Worm (Caenorhabditis elegans): ENCODE measurements around the gene taf-9.

taf-9 gene

DNA sequence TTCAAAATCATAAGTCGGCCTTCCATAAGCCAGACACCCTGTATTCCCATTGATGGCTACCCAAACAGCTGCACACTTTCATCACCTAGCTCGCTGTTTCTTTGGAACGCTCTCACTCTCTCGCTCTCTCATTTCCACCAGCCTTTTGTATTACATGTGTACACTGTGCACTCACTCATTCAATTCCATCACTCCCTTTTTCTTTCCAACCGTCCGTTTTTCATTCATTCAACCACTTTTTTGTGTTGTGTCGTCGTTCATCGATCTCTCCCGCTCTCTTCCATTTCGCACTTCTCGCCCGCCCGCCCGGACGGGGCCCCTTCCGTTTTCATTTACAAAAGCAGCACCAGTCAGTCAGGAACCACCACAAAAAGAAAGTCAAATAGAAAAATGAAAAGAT, 33.9 kb downstream of the taf-9 start (continued):
- TF ChIP-seq egl-43 (GFP tag; IDR thresholded peaks at IDR 0.05) (no peak), ztf-7 (tag; optimal IDR thresholded peaks at IDR 0.05) (no peak), daf-19 (GFP tag; conservative IDR thresholded peaks at IDR 0.05) (no peak), unc-39 (tag; optimal IDR thresholded peaks at IDR 0.05) (no peak), spr-3 (GFP tag; optimal IDR thresholded peaks at IDR 0.05) (no peak), pha-4 (GFP tag; IDR thresholded peaks at IDR 0.05) (no peak), pha-4 (tag; optimal IDR thresholded peaks at IDR 0.05) (peak; percentile 19), lin-1 (GFP tag; IDR thresholded peaks at IDR 0.05) (no peak), dpl-1 (GFP tag; optimal IDR thresholded peaks at IDR 0.05) (no peak), ceh-20 (GFP tag; IDR thresholded peaks at IDR 0.05) (no peak), daf-8 (GFP tag; IDR thresholded peaks at IDR 0.05) (no peak)

DNA sequence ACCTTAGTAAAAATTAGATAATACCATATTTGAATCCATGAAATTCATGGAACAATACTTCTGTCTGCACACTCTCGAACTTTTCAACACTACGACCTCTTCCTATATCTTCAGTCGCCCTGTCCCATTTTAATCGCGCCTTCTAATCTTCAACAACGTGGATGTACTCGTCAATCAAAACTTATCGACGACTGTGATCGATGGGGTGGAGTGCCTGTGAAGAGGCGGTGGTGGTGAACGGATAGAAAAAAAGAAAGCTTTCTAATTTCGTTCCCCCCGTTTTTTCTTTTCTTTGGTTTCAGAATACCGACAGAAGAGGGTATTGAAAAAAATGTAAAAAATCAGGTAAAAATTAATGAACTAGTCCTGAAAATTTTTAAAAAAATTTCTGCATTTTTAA, 35.0 kb downstream of the taf-9 start:
- TF ChIP-seq Y75B8A.6 (GFP tag; IDR thresholded peaks at IDR 0.05) (no peak), daf-19 (GFP tag; conservative IDR thresholded peaks at IDR 0.05) (no peak), ceh-32 (tag; optimal IDR thresholded peaks at IDR 0.05; ENCODE audit: poor library complexity) (no peak), hlh-30 (tag; optimal IDR thresholded peaks at IDR 0.05; ENCODE audit: insufficient read depth) (no peak), nhr-111 (GFP tag; optimal IDR thresholded peaks at IDR 0.05) (no peak)

DNA sequence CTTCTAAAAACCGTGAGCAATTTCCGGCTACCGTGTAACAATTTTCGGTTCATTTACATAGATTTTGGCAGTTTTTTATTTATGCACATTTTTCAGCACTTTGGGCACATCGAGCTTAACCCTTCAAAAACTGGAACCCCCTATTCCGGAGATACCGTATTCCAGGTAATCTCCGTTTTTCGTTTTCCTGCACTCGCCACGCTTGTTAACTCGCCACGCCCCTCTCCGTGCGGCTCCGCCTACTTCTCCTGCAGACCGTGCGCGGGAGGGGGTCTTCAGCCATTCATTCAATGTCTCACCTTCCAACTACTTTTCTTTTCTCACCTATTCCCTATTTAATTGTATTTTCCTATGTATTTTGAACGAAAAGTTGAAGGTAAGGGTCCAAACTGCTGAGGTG, 36.0 kb downstream of the taf-9 start:
- 0 out of 2 replicates have a peak, but pooled peaks have one; percentile 45 for TF ChIP-seq egl-43 (GFP tag; IDR thresholded peaks at IDR 0.05)
- peak; percentile 32; the same call in 1 of the 2 replicates for TF ChIP-seq set-16 (GFP tag; IDR thresholded peaks at IDR 0.05)
- TF ChIP-seq skn-1 (tag; optimal IDR thresholded peaks at IDR 0.05) = no peak

DNA sequence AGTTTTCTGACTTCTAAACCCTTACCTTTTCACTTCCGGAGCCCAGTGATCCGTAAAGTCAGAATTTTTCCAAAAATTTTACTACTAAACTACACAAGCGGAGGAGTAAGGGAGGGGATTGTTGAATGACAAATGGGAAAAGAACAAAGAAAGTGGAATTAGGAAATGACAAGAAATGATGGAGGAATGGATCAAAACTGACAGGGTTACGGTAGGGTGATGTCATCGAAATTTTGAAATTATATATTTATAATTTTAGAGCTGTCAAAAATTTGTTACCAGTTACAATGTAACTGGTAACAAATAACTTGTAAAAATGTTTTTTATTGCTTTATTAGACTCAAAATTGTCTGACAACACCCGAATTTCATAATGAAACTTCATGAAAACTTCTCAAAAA, 42.3 kb downstream of the taf-9 start:
- TF ChIP-seq lsy-2 (tag; optimal IDR thresholded peaks at IDR 0.05) = peak in 1 of 2 experiments; percentile 42
- TF ChIP-seq mes-2 (tag; optimal IDR thresholded peaks at IDR 0.05; ENCODE audit: poor library complexity, severe bottlenecking) = no peak
- TF ChIP-seq unc-62 (GFP tag; optimal IDR thresholded peaks at IDR 0.05 in 1 of 2) = peak in 1 of 2 experiments; percentile 64
- no peak for TF ChIP-seq unc-62 (tag; optimal IDR thresholded peaks at IDR 0.05)
- no peak for TF ChIP-seq unc-39 (tag; optimal IDR thresholded peaks at IDR 0.05)
- no peak for TF ChIP-seq tag-97 (GFP tag; IDR thresholded peaks at IDR 0.05)
- TF ChIP-seq zfp-2 (tag; optimal IDR thresholded peaks at IDR 0.05) = no peak
- no peak for TF ChIP-seq hif-1 (tag; optimal IDR thresholded peaks at IDR 0.05)
- TF ChIP-seq ceh-28 (tag; optimal IDR thresholded peaks at IDR 0.05) = no peak
- no peak for TF ChIP-seq vab-7 (GFP tag; IDR thresholded peaks at IDR 0.05)

DNA sequence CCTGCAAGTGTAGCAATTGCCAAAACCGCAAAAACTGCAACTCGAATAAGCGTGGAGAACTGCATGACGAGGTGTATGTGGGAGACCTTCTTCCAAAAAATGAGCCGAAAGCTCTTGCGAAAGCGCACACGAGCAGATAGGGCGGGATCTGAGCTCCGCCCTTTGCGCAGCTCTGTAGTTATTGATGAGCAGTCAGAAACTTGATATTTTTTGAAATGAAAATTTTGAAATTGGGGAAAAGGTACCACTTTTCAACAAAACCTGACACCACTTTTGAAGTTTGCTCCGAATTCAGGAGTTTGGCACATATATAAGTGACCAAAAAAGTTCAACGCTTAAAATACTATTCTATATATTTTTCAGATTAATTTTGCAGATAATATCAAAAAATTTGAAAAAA, 43.7 kb downstream of the taf-9 start, which contains the start of gene flp-15:
flp-15 (minus strand) TSS at position 101 of the 400 bp plus-strand sequence.
- no peak for TF ChIP-seq egl-27 (tag; optimal IDR thresholded peaks at IDR 0.05)
- peak in 1 of 2 experiments; percentile 47 for TF ChIP-seq unc-62 (GFP tag; optimal IDR thresholded peaks at IDR 0.05 in 1 of 2)
- no peak for TF ChIP-seq unc-62 (tag; optimal IDR thresholded peaks at IDR 0.05)
- TF ChIP-seq pha-4 (GFP tag; IDR thresholded peaks at IDR 0.05) = no peak
- TF ChIP-seq pha-4 (tag; optimal IDR thresholded peaks at IDR 0.05) = no peak
- no peak for TF ChIP-seq Y105C5A.15 (GFP tag; IDR thresholded peaks at IDR 0.05)
- TF ChIP-seq nhr-42 (GFP tag; IDR thresholded peaks at IDR 0.05) = no peak

DNA sequence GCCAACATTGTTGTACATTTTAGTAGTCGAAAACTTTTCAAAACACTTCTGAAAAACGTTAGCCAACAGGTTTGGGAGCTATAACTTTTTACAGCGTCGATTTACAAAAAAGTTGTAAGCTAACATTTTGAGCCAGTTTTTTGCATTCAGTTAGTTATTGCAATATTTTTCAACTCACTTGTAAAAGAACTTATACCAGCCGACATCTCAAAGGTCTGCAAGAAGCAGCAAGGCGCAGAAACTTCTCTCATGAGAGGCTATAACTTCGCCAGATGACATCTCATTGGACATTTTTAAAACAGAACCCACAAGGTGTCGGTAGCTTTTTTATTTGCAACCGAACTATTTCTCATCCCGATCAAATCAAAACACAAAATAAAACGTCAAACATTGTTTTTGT, 45.4 kb downstream of the taf-9 start:
- TF ChIP-seq unc-62 (GFP tag; optimal IDR thresholded peaks at IDR 0.05 in 1 of 2) = peak in 1 of 2 experiments; percentile 92
- TF ChIP-seq unc-62 (tag; optimal IDR thresholded peaks at IDR 0.05) = no peak
- TF ChIP-seq daf-8 (GFP tag; IDR thresholded peaks at IDR 0.05) = no peak
- TF ChIP-seq zfp-2 (tag; optimal IDR thresholded peaks at IDR 0.05) = no peak
- TF ChIP-seq nhr-10 (tag; optimal IDR thresholded peaks at IDR 0.05) = no peak

Measured in whole organism, L4 larva.